In genomic region chr2L:14012304-14013054, dm6 we compare ENCODE assay signal across 2 fruit fly cellular contexts.
TF ChIP-seq lines count a peak whose summit lies in the region.

bgm (plus strand) TSS chr2L:14013004.

- no peak for TF ChIP-seq CTCF in whole organism, embryonic (GFP tag; optimal IDR thresholded peaks at IDR 0.05; lab: Kevin White, UChicago)

TF ChIP-seq in whole organism, embryonic, 481 proteins besides CTCF, POLR2A, EP300 and RAD21:
- TF ChIP-seq CG3847 (GFP tag; IDR thresholded peaks at IDR 0.05; lab: Robert Waterston, UW) (no peak), CG7357 (GFP tag; IDR thresholded peaks at IDR 0.05; lab: Robert Waterston, UW) (no peak), onecut (GFP tag; IDR thresholded peaks at IDR 0.05; lab: Robert Waterston, UW) (peak; percentile 63; the same call in 1 of the 2 replicates), mirr (GFP tag; optimal IDR thresholded peaks at IDR 0.05; lab: Kevin White, UChicago) (peak; percentile 31), cad (GFP tag; optimal IDR thresholded peaks at IDR 0.05; lab: Kevin White, UChicago) (no peak), GATAe (GFP tag; conservative IDR thresholded peaks at IDR 0.05; lab: Robert Waterston, UW) (peak; percentile 40; the same call in 1 of the 2 replicates), sug (tag; optimal IDR thresholded peaks at IDR 0.05; lab: Kevin White, UChicago) (peak; percentile 31), CG17328 (GFP tag; IDR thresholded peaks at IDR 0.05; lab: Robert Waterston, UW) (no peak), Xrp1 (GFP tag; IDR thresholded peaks at IDR 0.05; lab: Robert Waterston, UW) (0 out of 2 replicates have a peak, but pooled peaks have one; percentile 20), Adf1 (GFP tag; IDR thresholded peaks at IDR 0.05; lab: Robert Waterston, UW) (no peak), CG33213 (GFP tag; optimal IDR thresholded peaks at IDR 0.05; lab: Kevin White, UChicago) (no peak), HmgZ (tag; optimal IDR thresholded peaks at IDR 0.05; lab: Kevin White, UChicago) (no peak), CG42726 (GFP tag; IDR thresholded peaks at IDR 0.05; lab: Robert Waterston, UW; ENCODE audit: partially characterized antibody) (no peak), sima (GFP tag; optimal IDR thresholded peaks at IDR 0.05; lab: Kevin White, UChicago) (no peak), dysf (GFP tag; IDR thresholded peaks at IDR 0.05; lab: Robert Waterston, UW) (no peak), caup (GFP tag; optimal IDR thresholded peaks at IDR 0.05; lab: Kevin White, UChicago; ENCODE audit: severe bottlenecking) (no peak), CG34376 (GFP tag; optimal IDR thresholded peaks at IDR 0.05; lab: Kevin White, UChicago) (peak; percentile 80), Med (GFP tag; lab: Kevin White, UChicago) (peak; percentile 43), cwo (GFP tag; optimal IDR thresholded peaks at IDR 0.05; lab: Kevin White, UChicago) (peak; percentile 41), dm (GFP tag; optimal IDR thresholded peaks at IDR 0.05; lab: Kevin White, UChicago) (no peak), sens-2 (GFP tag; IDR thresholded peaks at IDR 0.05; lab: Robert Waterston, UW) (0 out of 2 replicates have a peak, but pooled peaks have one; percentile 46), seq (GFP tag; IDR thresholded peaks at IDR 0.05; lab: Robert Waterston, UW) (no peak), lbe (GFP tag; optimal IDR thresholded peaks at IDR 0.05; lab: Kevin White, UChicago) (no peak), exex (tag; optimal IDR thresholded peaks at IDR 0.05; lab: Kevin White, UChicago) (peak; percentile 84), grn (GFP tag; optimal IDR thresholded peaks at IDR 0.05; lab: Kevin White, UChicago) (peak; percentile 90), Spps (tag; optimal IDR thresholded peaks at IDR 0.05; lab: Kevin White, UChicago) (no peak), CG13894 (tag; optimal IDR thresholded peaks at IDR 0.05; lab: Kevin White, UChicago) (peak; percentile 66)

TF ChIP-seq in whole organism, prepupa, 60 proteins besides CTCF, POLR2A, EP300 and RAD21:
- TF ChIP-seq CG7368 (GFP tag; optimal IDR thresholded peaks at IDR 0.05; lab: Kevin White, UChicago) = no peak
- no peak for TF ChIP-seq Met (GFP tag; optimal IDR thresholded peaks at IDR 0.05; lab: Kevin White, UChicago)
- TF ChIP-seq vri (GFP tag; optimal IDR thresholded peaks at IDR 0.05; lab: Kevin White, UChicago) = peak; percentile 7
- TF ChIP-seq CG10631 (GFP tag; optimal IDR thresholded peaks at IDR 0.05; lab: Kevin White, UChicago) = no peak
- TF ChIP-seq CG8319 (GFP tag; optimal IDR thresholded peaks at IDR 0.05; lab: Kevin White, UChicago) = no peak
- no peak for TF ChIP-seq CG16779 (tag; optimal IDR thresholded peaks at IDR 0.05; lab: Kevin White, UChicago)
- TF ChIP-seq CG11902 (GFP tag; optimal IDR thresholded peaks at IDR 0.05; lab: Kevin White, UChicago) = no peak
- TF ChIP-seq Sox102F (GFP tag; optimal IDR thresholded peaks at IDR 0.05; lab: Kevin White, UChicago) = no peak
- TF ChIP-seq Eip75B (GFP tag; optimal IDR thresholded peaks at IDR 0.05; lab: Kevin White, UChicago) = no peak
- TF ChIP-seq lz (GFP tag; optimal IDR thresholded peaks at IDR 0.05; lab: Kevin White, UChicago) = no peak
- TF ChIP-seq Lpt (GFP tag; optimal IDR thresholded peaks at IDR 0.05; lab: Kevin White, UChicago) = no peak
- TF ChIP-seq svp (GFP tag; lab: Kevin White, UChicago) = peak; percentile 20
TF ChIP-seq in whole organism, prepupa: peak in this region for 2.
